Fruit fly (Drosophila melanogaster) whole organism, embryonic: ENCODE results near the gene CG15011.

Experiments used
- Aef1 ChIP-seq: fragments of 200-800 bp; sonication (Bioruptor generic); IDR thresholded peaks from 3 replicates; pipeline ENCODE4 v1.3.6; 2022; ENCODE audit warnings: missing biosample characterization, missing genetic modification characterization
- Awh ChIP-seq: fragments of 200-800 bp; sonication (Bioruptor generic); IDR thresholded peaks from 2 replicates; pipeline ENCODE4, ENCODE4 v1.3.6; 2022; ENCODE audit warnings: missing biosample characterization, missing genetic modification characterization
- CG10959 ChIP-seq: fragments of 200-800 bp; sonication (Bioruptor generic); IDR thresholded peaks from 2 replicates; pipeline ENCODE4 v1.3.6; 2022; ENCODE audit warnings: missing biosample characterization, missing genetic modification characterization
- CG11723 ChIP-seq: fragments of 200-800 bp; sonication (Bioruptor generic); optimal IDR thresholded peaks from 2 replicates; lab custom pipeline; 2017; ENCODE audit warnings: missing biosample characterization, mild to moderate bottlenecking, missing genetic modification characterization
- CG12219 ChIP-seq: fragments of 200-800 bp; sonication (Bioruptor generic); optimal IDR thresholded peaks from 3 replicates; lab custom pipeline; 2018; ENCODE audit warnings: missing biosample characterization, mild to moderate bottlenecking, missing genetic modification characterization
- CG12659 ChIP-seq: fragments of 200-800 bp; sonication (Bioruptor generic); optimal IDR thresholded peaks from 3 replicates; lab custom pipeline; 2017; ENCODE audit warnings: mild to moderate bottlenecking, missing biosample characterization, missing genetic modification reagents, missing genetic modification characterization
- CG16779 ChIP-seq: fragments of 200-800 bp; sonication (Bioruptor generic); IDR thresholded peaks from 2 replicates; pipeline ENCODE4 v1.3.6; 2022; ENCODE audit warnings: missing biosample characterization, missing genetic modification characterization
- CG16815 ChIP-seq: fragments of 200-800 bp; sonication (Bioruptor generic); optimal IDR thresholded peaks from 3 replicates; lab custom pipeline; 2017; ENCODE audit warnings: missing biosample characterization, mild to moderate bottlenecking, missing genetic modification characterization
- CG2678 ChIP-seq: fragments of 200-800 bp; sonication (Bioruptor generic); optimal IDR thresholded peaks from 3 replicates; lab custom pipeline; 2019; ENCODE audit warnings: missing biosample characterization, mild to moderate bottlenecking, missing genetic modification characterization, moderate library complexity
- CG32767 ChIP-seq: fragments of 200-800 bp; sonication (Bioruptor generic); IDR thresholded peaks from 2 replicates; pipeline ENCODE4 v1.3.6; 2022; ENCODE audit warnings: missing biosample characterization, missing genetic modification characterization
- CG4424 ChIP-seq: fragments of 200-800 bp; sonication (Bioruptor generic); optimal IDR thresholded peaks from 3 replicates; lab custom pipeline; 2016; ENCODE audit warnings: missing biosample characterization, missing genetic modification characterization
- CG4820 ChIP-seq: fragments of 200-800 bp; sonication (Bioruptor generic); optimal IDR thresholded peaks from 3 replicates; lab custom pipeline; 2016; ENCODE audit warnings: missing biosample characterization, missing genetic modification characterization
- CG7786 ChIP-seq: fragments of 200-800 bp; sonication (Bioruptor generic); optimal IDR thresholded peaks from 2 replicates; lab custom pipeline; 2016; ENCODE audit warnings: missing biosample characterization, missing genetic modification characterization
- CG8290 ChIP-seq, 3 experiments: fragments of 200-800 bp; sonication (Bioruptor generic); optimal IDR thresholded peaks; 2 replicates each; lab custom pipeline; 2016 to 2019; ENCODE audit warnings: missing biosample characterization in 3 of 3, missing genetic modification characterization in 3 of 3, mild to moderate bottlenecking in 2 of 3, moderate library complexity in 1 of 3
- CG8388 ChIP-seq: fragments of 200-800 bp; sonication (Bioruptor generic); optimal IDR thresholded peaks from 2 replicates; lab custom pipeline; 2019; ENCODE audit warnings: missing biosample characterization, mild to moderate bottlenecking, missing genetic modification characterization, moderate library complexity
- CG9215 ChIP-seq: fragments of 200-800 bp; sonication (Bioruptor generic); IDR thresholded peaks from 2 replicates; pipeline ENCODE4 v1.3.6; 2022; ENCODE audit warnings: missing biosample characterization, missing genetic modification characterization
- CG9727 ChIP-seq: fragments of 200-800 bp; sonication (Bioruptor generic); optimal IDR thresholded peaks from 3 replicates; lab custom pipeline; 2017; ENCODE audit warnings: missing biosample characterization, mild to moderate bottlenecking, missing genetic modification characterization
- CG9817 ChIP-seq: fragments of 200-800 bp; sonication (Bioruptor generic); optimal IDR thresholded peaks from 2 replicates; lab custom pipeline; 2018; ENCODE audit warnings: missing biosample characterization, mild to moderate bottlenecking, missing genetic modification characterization, moderate library complexity
- Dip2 ChIP-seq: fragments of 200-800 bp; sonication (Bioruptor generic); IDR thresholded peaks from 2 replicates; pipeline ENCODE4 v1.3.6; 2022; ENCODE audit warnings: missing biosample characterization, missing genetic modification characterization
- Dip3 ChIP-seq: fragments of 200-800 bp; sonication (Bioruptor generic); optimal IDR thresholded peaks from 3 replicates; lab custom pipeline; 2016; ENCODE audit warnings: missing biosample characterization, missing genetic modification characterization
- Doc2 ChIP-seq: fragments of 200-800 bp; sonication (Bioruptor generic); IDR thresholded peaks from 2 replicates; pipeline ENCODE4 v1.3.6; 2022; ENCODE audit warnings: missing biosample characterization, missing genetic modification characterization
- Doc3 ChIP-seq: fragments of 200-800 bp; sonication (Bioruptor generic); IDR thresholded peaks from 3 replicates; pipeline ENCODE4 v1.3.6; 2022; ENCODE audit warnings: missing biosample characterization, missing genetic modification characterization; ENCODE audit not compliant: partially characterized antibody
- Fer1 ChIP-seq: fragments of 200-800 bp; sonication (Bioruptor generic); optimal IDR thresholded peaks from 2 replicates; lab custom pipeline; 2017; ENCODE audit warnings: missing biosample characterization, mild to moderate bottlenecking, missing genetic modification characterization
- Gug ChIP-seq: fragments of 200-800 bp; sonication (Bioruptor generic); IDR thresholded peaks from 4 replicates; pipeline ENCODE4 v1.3.6; 2022; ENCODE audit warnings: missing biosample characterization, missing genetic modification characterization
- Hmx ChIP-seq: fragments of 200-800 bp; sonication (Bioruptor generic); optimal IDR thresholded peaks from 2 replicates; lab custom pipeline; 2016; ENCODE audit warnings: missing biosample characterization, missing genetic modification characterization
- Hr78 ChIP-seq, 2 experiments: fragments of 200-800 bp in 1 of 2; fragments of >200 bp in 1 of 2; sonication (Bioruptor generic) in 1 of 2; optimal IDR thresholded peaks; 2 replicates each; lab custom pipeline; 2017 to 2019; ENCODE audit warnings: missing biosample characterization in 2 of 2, missing genetic modification characterization in 2 of 2, mild to moderate bottlenecking in 1 of 2, moderate library complexity in 1 of 2
- Kr ChIP-seq: fragments of 200-800 bp; sonication (Bioruptor generic); optimal IDR thresholded peaks from 2 replicates; lab custom pipeline; 2017; ENCODE audit warnings: missing biosample characterization, mild to moderate bottlenecking, missing genetic modification characterization
- MTF-1 ChIP-seq: fragments of 200-800 bp; sonication (Bioruptor generic); optimal IDR thresholded peaks from 2 replicates; lab custom pipeline; 2018; ENCODE audit warnings: missing biosample characterization, mild to moderate bottlenecking, missing genetic modification characterization, borderline replicate concordance
- PHDP ChIP-seq: fragments of 200-800 bp; sonication (Bioruptor generic); optimal IDR thresholded peaks from 3 replicates; lab custom pipeline; 2018; ENCODE audit warnings: missing biosample characterization, mild to moderate bottlenecking, missing genetic modification characterization, moderate library complexity
- Pdp1 ChIP-seq, 2 experiments: fragments of 200-800 bp; sonication (Bioruptor generic); optimal IDR thresholded peaks; 3 replicates each; lab custom pipeline; 2016; ENCODE audit warnings: missing biosample characterization in 2 of 2, missing genetic modification characterization in 2 of 2, mild to moderate bottlenecking in 1 of 2, moderate library complexity in 1 of 2
- Spps ChIP-seq: fragments of 200-800 bp; sonication (Bioruptor generic); optimal IDR thresholded peaks from 2 replicates; lab custom pipeline; 2018; ENCODE audit warnings: missing biosample characterization, mild to moderate bottlenecking, missing genetic modification characterization
- Ssrp ChIP-seq: fragments of 200-800 bp; sonication (Bioruptor generic); optimal IDR thresholded peaks from 2 replicates; lab custom pipeline; 2018; ENCODE audit warnings: missing biosample characterization, mild to moderate bottlenecking, missing genetic modification characterization, moderate library complexity
- Tbp ChIP-seq: fragments of >200 bp; optimal IDR thresholded peaks from 2 replicates; lab custom pipeline; 2018; ENCODE audit warnings: missing biosample characterization, missing genetic modification characterization
- ab ChIP-seq: fragments of 200-800 bp; sonication (Bioruptor generic); optimal IDR thresholded peaks from 2 replicates; lab custom pipeline; 2016; ENCODE audit warnings: missing biosample characterization, missing genetic modification characterization
- cas ChIP-seq: fragments of 200-800 bp; sonication (Bioruptor generic); IDR thresholded peaks from 2 replicates; pipeline ENCODE4 v1.3.6; 2022; ENCODE audit warnings: missing biosample characterization, missing genetic modification characterization
- corto ChIP-seq: fragments of 200-800 bp; sonication (Bioruptor generic); optimal IDR thresholded peaks from 2 replicates; lab custom pipeline; 2016; ENCODE audit warnings: missing biosample characterization, mild to moderate bottlenecking, missing genetic modification characterization, moderate library complexity
- crp ChIP-seq, 2 experiments: fragments of 200-800 bp; sonication (Bioruptor generic); optimal IDR thresholded peaks; 2 replicates in 1 of 2; 3 replicates in 1 of 2; lab custom pipeline; 2017; ENCODE audit warnings: missing biosample characterization in 2 of 2, missing genetic modification characterization in 2 of 2, mild to moderate bottlenecking in 1 of 2, moderate library complexity in 1 of 2
- da ChIP-seq: fragments of 200-800 bp; sonication (Bioruptor generic); optimal IDR thresholded peaks from 2 replicates; lab custom pipeline; 2016; ENCODE audit warnings: missing biosample characterization, missing genetic modification characterization
- dpn ChIP-seq, 2 experiments: fragments of 200-800 bp; sonication (Bioruptor generic); optimal IDR thresholded peaks; 3 replicates each; lab custom pipeline; 2016; ENCODE audit warnings: missing biosample characterization in 2 of 2, missing genetic modification characterization in 2 of 2
- fu2 ChIP-seq: fragments of 200-800 bp; sonication (Bioruptor generic); optimal IDR thresholded peaks from 2 replicates; lab custom pipeline; 2016; ENCODE audit warnings: missing biosample characterization, missing genetic modification characterization
- hb ChIP-seq: fragments of 200-800 bp; sonication (Bioruptor generic); IDR thresholded peaks from 3 replicates; pipeline ENCODE4 v1.3.6; 2022; ENCODE audit warnings: missing biosample characterization, missing genetic modification characterization; ENCODE audit not compliant: partially characterized antibody
- kay ChIP-seq: fragments of 200-800 bp; sonication (Bioruptor generic); optimal IDR thresholded peaks from 2 replicates; lab custom pipeline; 2016; ENCODE audit warnings: missing biosample characterization, missing genetic modification characterization
- nerfin-2 ChIP-seq: fragments of 200-800 bp; sonication (Bioruptor generic); IDR thresholded peaks from 2 replicates; pipeline ENCODE4 v1.3.6; 2022; ENCODE audit warnings: missing biosample characterization, missing genetic modification characterization; ENCODE audit not compliant: partially characterized antibody
- org-1 ChIP-seq: fragments of 200-800 bp; sonication (Bioruptor generic); optimal IDR thresholded peaks from 2 replicates; lab custom pipeline; 2017; ENCODE audit warnings: missing biosample characterization, missing genetic modification characterization
- pfk ChIP-seq: fragments of 200-800 bp; sonication (Bioruptor generic); optimal IDR thresholded peaks from 2 replicates; lab custom pipeline; 2018; ENCODE audit warnings: missing biosample characterization, mild to moderate bottlenecking, missing genetic modification characterization, moderate library complexity
- psq ChIP-seq: fragments of 200-800 bp; sonication (Bioruptor generic); optimal IDR thresholded peaks from 2 replicates; lab custom pipeline; 2017; ENCODE audit warnings: missing biosample characterization, missing genetic modification characterization
- twi ChIP-seq: fragments of 200-800 bp; optimal IDR thresholded peaks from 2 replicates; lab custom pipeline; 2019; ENCODE audit warnings: missing biosample characterization, mild to moderate bottlenecking, missing genetic modification characterization, moderate library complexity
- wek ChIP-seq: fragments of 200-800 bp; sonication (Bioruptor generic); optimal IDR thresholded peaks from 3 replicates; lab custom pipeline; 2018; ENCODE audit warnings: missing biosample characterization, mild to moderate bottlenecking, missing genetic modification characterization, moderate library complexity
- zfh2 ChIP-seq: fragments of 200-800 bp; sonication (Bioruptor generic); optimal IDR thresholded peaks from 2 replicates; lab custom pipeline; 2016; ENCODE audit warnings: missing biosample characterization, missing genetic modification characterization

Gene CG15011

dm6 chr3L:4269920-4270319 lies 11.0 kb upstream of the CG15011 start (continued):
- TF ChIP-seq CG4424 (GFP tag; lab: Kevin White, UChicago) (peak; percentile 48), CG9727 (GFP tag; lab: Kevin White, UChicago) (peak; percentile 57), CG16779 (no peak), cas (0 out of 2 replicates have a peak, but pooled peaks have one; percentile 10), pfk (no peak), CG4820 (peak; percentile 11), org-1 (peak; percentile 71), Fer1 (GFP tag; lab: Kevin White, UChicago) (peak; percentile 79), Dip3 (GFP tag; lab: Kevin White, UChicago) (no peak), CG12659 (peak; percentile 65), CG10959 (GFP tag; lab: Robert Waterston, UW) (peak; percentile 34; the same call in 1 of the 2 replicates), CG9817 (peak; percentile 45), dpn (GFP tag; optimal IDR thresholded peaks at IDR 0.05; lab: Kevin White, UChicago) (peak in 1 of 2 experiments; percentile 40), CG7786 (GFP tag; lab: Kevin White, UChicago) (no peak), Gug (GFP tag; lab: Robert Waterston, UW) (0 out of 4 replicates have a peak, but pooled peaks have one; percentile 8), CG16815 (GFP tag; lab: Kevin White, UChicago) (peak; percentile 31), Hmx (GFP tag; lab: Kevin White, UChicago) (no peak), PHDP (tag; lab: Kevin White, UChicago) (peak; percentile 83), CG12219 (GFP tag; lab: Kevin White, UChicago) (peak; percentile 60), zfh2 (GFP tag; lab: Kevin White, UChicago) (no peak), da (GFP tag; lab: Kevin White, UChicago) (no peak), CG8388 (peak; percentile 69), Awh (GFP tag; lab: Robert Waterston, UW) (no peak; the same call in 1 of the 2 replicates), crp (GFP tag; optimal IDR thresholded peaks at IDR 0.05; lab: Kevin White, UChicago) (no peak), corto (GFP tag; lab: Kevin White, UChicago) (no peak), Doc3 (GFP tag; lab: Robert Waterston, UW) (no peak), Dip2 (no peak), Doc2 (GFP tag; lab: Robert Waterston, UW) (no peak), Tbp (no peak), Kr (GFP tag; lab: Kevin White, UChicago) (no peak), CG2678 (tag; lab: Kevin White, UChicago) (peak; percentile 88), fu2 (GFP tag; lab: Kevin White, UChicago) (no peak), wek (GFP tag; lab: Kevin White, UChicago) (no peak), CG8290 (GFP tag; optimal IDR thresholded peaks at IDR 0.05; lab: Kevin White, UChicago) (peak; percentile 11), CG8290 (tag; optimal IDR thresholded peaks at IDR 0.05; lab: Kevin White, UChicago) (no peak), CG11723 (GFP tag; lab: Kevin White, UChicago) (peak; percentile 41), psq (GFP tag; lab: Kevin White, UChicago) (no peak), twi (tag; lab: Kevin White, UChicago) (peak; percentile 50), hb (no peak), Hr78 (GFP tag; optimal IDR thresholded peaks at IDR 0.05; lab: Kevin White, UChicago) (peak in 1 of 2 experiments; percentile 45), ab (no peak), Ssrp (tag; lab: Kevin White, UChicago) (peak; percentile 72), CG9215 (GFP tag; lab: Robert Waterston, UW) (peak; percentile 25; the same call in 1 of the 2 replicates), CG32767 (GFP tag; lab: Robert Waterston, UW) (peak; percentile 75; the same call in 1 of the 2 replicates), Aef1 (GFP tag; lab: Robert Waterston, UW) (peak; percentile 35; the same call in 1 of the 3 replicates), Spps (peak; percentile 52), nerfin-2 (no peak), MTF-1 (GFP tag; lab: Kevin White, UChicago) (peak; percentile 15), Pdp1 (GFP tag; optimal IDR thresholded peaks at IDR 0.05; lab: Kevin White, UChicago) (peak in 1 of 2 experiments; percentile 14), kay (no peak)
